Fruit fly (Drosophila melanogaster): ENCODE data around the gene bond.
A peak's percentile ranks its signal among the peaks of the same experiment; 100 is the strongest.

Gene bond

DNA sequence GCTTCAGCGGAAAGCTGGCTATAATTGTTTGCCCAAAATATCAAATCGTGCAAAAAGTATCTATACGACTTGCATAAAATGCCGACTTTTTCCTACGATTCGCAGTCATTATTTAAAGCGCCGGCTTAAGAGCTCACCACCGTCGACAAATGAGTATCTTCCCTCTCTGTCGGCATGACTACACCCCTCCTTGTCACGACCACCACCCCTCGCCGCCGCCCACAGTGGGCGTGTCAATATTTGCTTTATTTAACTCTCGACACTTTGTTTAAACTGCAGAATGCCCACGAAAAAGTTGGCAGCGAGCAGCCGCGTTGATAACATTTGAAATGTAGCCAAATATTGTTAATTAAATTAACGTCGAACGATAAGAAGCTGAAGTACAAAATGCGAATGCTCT lies 32.2 kb upstream of the bond start (continued):
- TF ChIP-seq Rel (GFP tag; optimal IDR thresholded peaks at IDR 0.05) (no peak), Rel (tag; optimal IDR thresholded peaks at IDR 0.05) (peak; percentile 17)

DNA sequence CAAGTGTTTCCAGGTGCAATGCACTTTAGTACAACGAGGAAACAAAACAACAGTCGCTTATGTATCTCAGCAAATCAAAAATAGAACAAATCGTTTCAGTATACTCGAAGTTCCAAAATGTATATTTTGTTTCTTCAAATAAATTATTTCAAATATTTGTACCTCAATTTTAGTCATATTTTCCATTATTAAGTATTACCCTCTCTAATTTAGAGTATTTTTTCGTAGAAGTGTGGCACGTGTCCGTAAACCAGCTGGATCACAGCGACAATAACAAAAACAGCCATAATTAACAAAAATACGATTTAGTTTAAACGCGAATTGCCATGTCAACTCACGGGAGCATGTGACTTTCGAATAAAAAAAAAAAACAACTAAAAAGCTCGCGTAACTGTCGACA lies 31.7 kb upstream of the bond start:
- TF ChIP-seq Hr78 (GFP tag; optimal IDR thresholded peaks at IDR 0.05) (no peak), br (GFP tag; optimal IDR thresholded peaks at IDR 0.05) (no peak), usp (GFP tag; optimal IDR thresholded peaks at IDR 0.05) (no peak), brk (GFP tag; optimal IDR thresholded peaks at IDR 0.05) (no peak), psq (GFP tag; optimal IDR thresholded peaks at IDR 0.05) (no peak), dmrt93B (GFP tag; optimal IDR thresholded peaks at IDR 0.05) (no peak), sv (GFP tag; optimal IDR thresholded peaks at IDR 0.05) (no peak), dl (GFP tag; optimal IDR thresholded peaks at IDR 0.05; ENCODE audit: insufficient read depth in 1 of 2, partially characterized antibody in 2 of 2) (no peak), Dfd (GFP tag; optimal IDR thresholded peaks at IDR 0.05) (no peak), N (GFP tag; optimal IDR thresholded peaks at IDR 0.05) (no peak), Jra (GFP tag; optimal IDR thresholded peaks at IDR 0.05) (no peak), tai (GFP tag; optimal IDR thresholded peaks at IDR 0.05) (no peak), h (GFP tag; optimal IDR thresholded peaks at IDR 0.05) (no peak), CG9705 (GFP tag; optimal IDR thresholded peaks at IDR 0.05) (no peak), lola (GFP tag; optimal IDR thresholded peaks at IDR 0.05) (no peak), Rel (GFP tag; optimal IDR thresholded peaks at IDR 0.05) (no peak), Rel (tag; optimal IDR thresholded peaks at IDR 0.05) (no peak), dsf (GFP tag; optimal IDR thresholded peaks at IDR 0.05; ENCODE audit: borderline replicate concordance) (no peak), Dif (GFP tag; optimal IDR thresholded peaks at IDR 0.05; ENCODE audit: partially characterized antibody) (no peak)

DNA sequence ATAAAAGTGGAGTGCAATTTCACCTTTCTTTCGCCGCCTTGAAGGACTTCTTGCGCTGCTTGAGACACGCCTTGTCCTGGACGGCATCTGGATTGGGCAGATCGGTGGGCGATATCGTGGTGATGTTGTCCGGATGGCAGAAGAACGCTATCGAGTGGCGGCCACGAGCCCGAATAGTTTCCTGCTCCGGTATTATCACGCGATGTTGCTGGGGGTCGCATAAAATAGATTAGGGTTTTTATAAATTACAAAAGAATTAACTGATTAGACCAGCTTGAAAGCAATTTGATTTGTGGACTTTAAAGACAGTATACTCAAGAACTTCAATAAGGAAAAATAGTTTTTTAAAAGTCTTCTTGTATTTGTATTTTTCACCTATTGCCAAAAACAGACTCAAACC lies 30.0 kb upstream of the bond start:
- no peak for TF ChIP-seq fru (GFP tag; optimal IDR thresholded peaks at IDR 0.05)
- TF ChIP-seq Myc (optimal IDR thresholded peaks at IDR 0.05), result no peak
- no peak for TF ChIP-seq usp (GFP tag; optimal IDR thresholded peaks at IDR 0.05)
- no peak for TF ChIP-seq jim (GFP tag; optimal IDR thresholded peaks at IDR 0.05)
- no peak for TF ChIP-seq sv (GFP tag; optimal IDR thresholded peaks at IDR 0.05)
- TF ChIP-seq CrebA (GFP tag; optimal IDR thresholded peaks at IDR 0.05; ENCODE audit: borderline replicate concordance), result no peak
- TF ChIP-seq CG32264 (GFP tag; optimal IDR thresholded peaks at IDR 0.05), result no peak
- no peak for TF ChIP-seq lola (GFP tag; optimal IDR thresholded peaks at IDR 0.05)
- no peak for TF ChIP-seq foxo (GFP tag; optimal IDR thresholded peaks at IDR 0.05)
- no peak for TF ChIP-seq h (GFP tag; optimal IDR thresholded peaks at IDR 0.05)
- no peak for TF ChIP-seq Jra (GFP tag; optimal IDR thresholded peaks at IDR 0.05)
- TF ChIP-seq CG9705 (GFP tag; optimal IDR thresholded peaks at IDR 0.05), result no peak
- TF ChIP-seq br (GFP tag; optimal IDR thresholded peaks at IDR 0.05), result no peak

DNA sequence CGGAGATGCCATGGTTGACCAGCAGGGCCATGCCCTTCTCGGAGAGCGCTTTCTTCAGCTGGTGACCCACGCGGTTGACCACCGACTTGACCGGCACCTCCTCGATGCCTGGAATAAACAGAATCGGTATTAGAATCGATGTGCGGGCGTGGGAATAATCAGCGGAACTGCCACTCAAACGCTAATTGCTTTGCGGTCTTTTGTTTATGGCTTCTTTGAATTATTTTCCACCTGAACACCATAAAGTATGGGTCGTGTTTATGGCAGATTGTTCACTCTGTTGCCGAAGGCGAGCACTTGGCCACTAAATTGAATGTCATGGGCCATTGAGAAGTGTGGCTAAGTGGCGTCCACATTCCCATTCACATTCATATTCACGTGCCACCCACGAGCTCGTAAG lies 28.4 kb upstream of the bond start:
- TF ChIP-seq lola (GFP tag; optimal IDR thresholded peaks at IDR 0.05) (no peak), usp (GFP tag; optimal IDR thresholded peaks at IDR 0.05) (no peak), rgr (GFP tag; optimal IDR thresholded peaks at IDR 0.05) (no peak), CrebA (GFP tag; optimal IDR thresholded peaks at IDR 0.05; ENCODE audit: borderline replicate concordance) (no peak)

DNA sequence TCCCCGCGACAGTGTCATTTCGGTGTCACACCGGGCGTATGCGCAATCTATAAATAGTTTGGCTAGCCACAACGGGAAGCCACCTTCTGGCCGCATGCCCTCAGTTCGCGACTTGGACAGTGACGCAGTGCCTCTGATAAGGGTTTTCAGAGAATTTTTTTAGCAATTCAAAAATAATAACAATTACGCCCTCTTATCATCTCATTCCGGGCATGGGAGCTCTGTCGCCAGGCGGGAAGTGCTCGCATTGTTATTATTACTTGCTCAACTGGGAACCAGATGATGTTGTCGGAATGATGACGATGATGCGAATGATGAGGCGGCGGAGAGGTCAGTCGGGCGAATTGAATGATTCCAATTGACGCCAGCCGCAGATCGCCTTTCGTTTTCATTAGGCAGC lies 27.6 kb upstream of the bond start:
- TF ChIP-seq Hr83 (GFP tag; optimal IDR thresholded peaks at IDR 0.05; ENCODE audit: poor library complexity, severe bottlenecking), result peak; percentile 9
- no peak for TF ChIP-seq CG9705 (GFP tag; optimal IDR thresholded peaks at IDR 0.05)
- TF ChIP-seq Hr78 (GFP tag; optimal IDR thresholded peaks at IDR 0.05), result no peak
- no peak for TF ChIP-seq jim (GFP tag; optimal IDR thresholded peaks at IDR 0.05)
- no peak for TF ChIP-seq Dfd (GFP tag; optimal IDR thresholded peaks at IDR 0.05)
- TF ChIP-seq h (GFP tag; optimal IDR thresholded peaks at IDR 0.05), result peak; percentile 13
- TF ChIP-seq pan (optimal IDR thresholded peaks at IDR 0.05), result no peak
- no peak for TF ChIP-seq Rel (GFP tag; optimal IDR thresholded peaks at IDR 0.05)
- peak; percentile 44 for TF ChIP-seq Rel (tag; optimal IDR thresholded peaks at IDR 0.05)
- peak; percentile 17 for TF ChIP-seq Vsx2 (GFP tag; optimal IDR thresholded peaks at IDR 0.05; ENCODE audit: partially characterized antibody)
- TF ChIP-seq usp (GFP tag; optimal IDR thresholded peaks at IDR 0.05), result no peak

DNA sequence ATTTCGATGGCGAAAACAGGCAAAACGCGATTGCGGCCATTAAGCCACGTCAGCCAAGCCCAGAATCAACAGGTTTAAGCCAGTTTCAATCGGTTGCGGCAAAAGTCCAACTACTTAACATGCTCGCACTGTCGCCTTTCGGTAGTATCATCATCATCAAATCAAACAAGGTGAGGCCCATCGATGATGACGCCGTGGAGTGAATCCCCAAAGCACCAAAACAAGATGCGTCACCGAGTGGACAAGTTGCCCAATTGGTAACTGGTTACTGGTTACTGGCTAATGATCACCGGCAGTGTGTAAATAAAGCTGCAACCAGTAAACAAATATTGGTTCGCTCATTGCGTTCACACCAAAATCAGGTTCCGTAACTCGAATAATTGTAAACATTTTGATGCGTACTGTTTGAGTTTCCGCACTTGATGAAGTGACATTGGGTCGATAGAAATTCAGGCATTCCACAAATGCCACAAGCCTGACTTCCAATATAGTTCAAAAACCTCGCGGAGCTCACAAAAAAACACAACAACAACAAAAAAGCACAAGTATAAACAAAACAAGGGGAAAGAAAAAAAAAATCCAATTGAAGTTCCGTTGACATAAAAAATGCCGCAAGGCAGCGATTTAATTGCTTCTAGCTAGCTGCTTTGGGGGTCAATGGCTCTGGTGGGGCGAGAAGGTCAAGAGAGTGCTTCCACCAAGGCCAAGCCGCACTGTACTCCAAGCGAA lies 26.0 kb upstream of the bond start:
- peak; percentile 23 for TF ChIP-seq h (GFP tag; optimal IDR thresholded peaks at IDR 0.05)
- TF ChIP-seq dmrt93B (GFP tag; optimal IDR thresholded peaks at IDR 0.05), result peak; percentile 1
- no peak for TF ChIP-seq br (GFP tag; optimal IDR thresholded peaks at IDR 0.05)
- peak in 1 of 2 experiments; percentile 21 for TF ChIP-seq foxo (GFP tag; optimal IDR thresholded peaks at IDR 0.05)
- TF ChIP-seq tai (GFP tag; optimal IDR thresholded peaks at IDR 0.05), result peak; percentile 14
- peak; percentile 44 for TF ChIP-seq fru (GFP tag; optimal IDR thresholded peaks at IDR 0.05)
- no peak for TF ChIP-seq Hr78 (GFP tag; optimal IDR thresholded peaks at IDR 0.05)
- TF ChIP-seq rgr (GFP tag; optimal IDR thresholded peaks at IDR 0.05), result peak; percentile 16
- TF ChIP-seq HLH106 (tag; optimal IDR thresholded peaks at IDR 0.05), result no peak
- TF ChIP-seq Rel (GFP tag; optimal IDR thresholded peaks at IDR 0.05), result no peak
- peak; percentile 96 for TF ChIP-seq Rel (tag; optimal IDR thresholded peaks at IDR 0.05)
- peak; percentile 21 for TF ChIP-seq Hnf4 (GFP tag; optimal IDR thresholded peaks at IDR 0.05)
- TF ChIP-seq Hr83 (GFP tag; optimal IDR thresholded peaks at IDR 0.05; ENCODE audit: poor library complexity, severe bottlenecking), result peak; percentile 73
- TF ChIP-seq woc (GFP tag; optimal IDR thresholded peaks at IDR 0.05), result no peak
- TF ChIP-seq brk (GFP tag; optimal IDR thresholded peaks at IDR 0.05), result no peak
- TF ChIP-seq Dif (GFP tag; optimal IDR thresholded peaks at IDR 0.05; ENCODE audit: partially characterized antibody), result no peak
- TF ChIP-seq Jra (GFP tag; optimal IDR thresholded peaks at IDR 0.05), result peak; percentile 10
